Fruit fly (Drosophila melanogaster) ovary, adult (tissue): Measurements from ENCODE around the gene Dys.

ENCODE experiments used
- CG17801 ChIP-seq: fragments of 200-800 bp; optimal IDR thresholded peaks from 2 replicates; lab custom pipeline; 2019; ENCODE audit warnings: missing biosample characterization, mild to moderate bottlenecking, missing genetic modification characterization, moderate library complexity; ENCODE audit not compliant: partially characterized antibody

Dys gene

DNA sequence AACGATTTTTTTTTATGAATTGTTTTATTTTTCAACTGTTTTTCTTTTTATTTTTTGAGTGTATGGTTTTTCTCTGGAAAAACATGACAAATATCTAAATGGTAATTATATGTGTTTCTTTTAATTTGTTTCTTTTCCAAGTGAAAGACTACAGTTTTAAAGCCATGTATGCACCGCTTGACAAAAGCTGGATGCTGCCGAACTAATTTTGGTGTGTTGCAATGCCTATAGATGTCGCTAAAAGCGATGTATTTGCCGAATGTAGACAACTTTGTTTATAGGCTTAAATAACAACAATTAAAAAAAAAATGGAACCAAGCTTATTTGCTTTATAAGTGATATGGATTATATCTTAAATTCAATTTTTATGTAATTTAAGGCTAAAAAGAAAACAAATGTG lies 30.1 kb downstream of the Dys start, which contains the start of gene CG15025:
TSS of gene CG15025 (minus strand) at position 120 of the 400 bp plus-strand sequence.
- peak; percentile 39 for TF ChIP-seq CG17801 (GFP tag; lab: Kevin White, UChicago)

DNA sequence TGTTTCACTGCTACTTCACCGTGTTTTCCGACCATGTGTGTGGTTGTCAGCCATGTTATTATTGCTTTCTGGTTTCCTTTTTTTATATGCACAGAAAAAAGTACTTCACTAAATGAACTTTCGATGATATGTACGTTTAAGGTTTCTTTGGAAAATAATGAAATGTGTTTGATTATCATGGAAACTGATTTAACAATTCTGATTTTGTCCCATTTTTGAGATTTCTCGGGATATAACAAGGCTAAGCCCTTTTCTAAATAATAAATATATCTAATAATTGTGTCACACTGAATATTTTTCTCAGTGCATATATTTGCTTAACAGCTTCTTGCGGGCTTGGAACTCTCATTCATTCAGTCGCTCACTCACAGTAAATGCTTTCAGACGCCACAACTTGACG lies 31.5 kb downstream of the Dys start:
- TF ChIP-seq CG17801 (GFP tag; lab: Kevin White, UChicago) = no peak

- no peak for TF ChIP-seq CG17801 (GFP tag; lab: Kevin White, UChicago)
These were observed 34.3 kb downstream of the Dys start for dm6 chr3R:19495217-19495616.

DNA sequence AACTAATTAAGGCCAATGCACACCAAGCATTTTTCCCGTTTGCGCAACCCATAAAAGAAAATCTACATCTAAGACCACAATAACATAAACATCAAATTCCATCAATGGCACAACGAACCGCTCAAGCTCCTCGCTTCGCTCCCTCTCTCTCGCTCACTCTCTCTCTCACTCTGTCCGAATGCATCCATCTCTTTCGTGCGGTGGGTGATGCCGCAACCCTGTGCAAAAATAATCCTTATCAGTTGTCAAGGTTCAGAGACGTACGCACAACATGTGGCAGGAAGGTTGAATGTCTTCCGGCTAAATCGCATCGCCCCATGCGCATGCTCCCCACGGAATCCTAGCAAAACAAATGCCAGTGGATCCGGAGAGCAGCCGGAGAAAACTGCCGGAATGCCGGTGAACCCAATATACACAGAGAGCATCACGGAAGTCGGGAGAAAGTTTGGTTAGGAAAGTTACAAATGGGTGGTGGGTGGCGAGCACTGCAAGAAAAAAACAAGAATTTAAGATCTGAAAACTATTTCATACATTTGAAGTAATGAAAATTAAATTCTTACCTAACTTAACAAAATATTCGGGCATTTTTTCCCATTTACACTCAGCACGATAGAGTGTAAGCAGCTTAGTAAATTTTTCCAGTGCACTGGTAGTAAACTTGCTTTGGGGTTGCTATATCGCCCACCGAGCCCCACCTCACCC lies 37.9 kb downstream of the Dys start:
- no peak for TF ChIP-seq CG17801 (GFP tag; lab: Kevin White, UChicago)

dm6 chr3R:19499374-19499703 lies 38.5 kb downstream of the Dys start:
- no peak for TF ChIP-seq CG17801 (GFP tag; lab: Kevin White, UChicago)

dm6 chr3R:19499776-19500175 lies 38.9 kb downstream of the Dys start:
- TF ChIP-seq CG17801 (GFP tag; lab: Kevin White, UChicago) = no peak

DNA sequence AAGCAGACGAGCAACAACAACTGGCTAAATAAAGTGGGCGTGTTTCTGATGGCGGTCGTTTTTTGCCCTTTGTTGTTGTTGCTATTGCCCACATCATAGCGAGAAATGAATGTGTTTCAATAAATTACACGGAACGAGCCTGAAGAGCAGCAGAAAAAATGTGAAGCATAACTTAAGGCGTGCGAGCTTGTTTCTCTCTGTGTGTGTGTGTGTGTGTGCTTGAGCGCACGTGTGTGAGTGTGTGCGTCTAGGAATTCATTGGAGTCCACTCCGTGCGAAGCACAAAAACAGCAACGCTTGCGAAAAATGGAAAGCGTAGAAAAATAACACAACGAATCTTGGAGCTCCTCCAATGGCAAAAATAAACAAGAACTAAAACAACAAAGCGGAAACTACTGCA lies 39.7 kb downstream of the Dys start:
- no peak for TF ChIP-seq CG17801 (GFP tag; lab: Kevin White, UChicago)

- no peak for TF ChIP-seq CG17801 (GFP tag; lab: Kevin White, UChicago)
These were observed 42.3 kb downstream of the Dys start for dm6 chr3R:19503058-19503682.

DNA sequence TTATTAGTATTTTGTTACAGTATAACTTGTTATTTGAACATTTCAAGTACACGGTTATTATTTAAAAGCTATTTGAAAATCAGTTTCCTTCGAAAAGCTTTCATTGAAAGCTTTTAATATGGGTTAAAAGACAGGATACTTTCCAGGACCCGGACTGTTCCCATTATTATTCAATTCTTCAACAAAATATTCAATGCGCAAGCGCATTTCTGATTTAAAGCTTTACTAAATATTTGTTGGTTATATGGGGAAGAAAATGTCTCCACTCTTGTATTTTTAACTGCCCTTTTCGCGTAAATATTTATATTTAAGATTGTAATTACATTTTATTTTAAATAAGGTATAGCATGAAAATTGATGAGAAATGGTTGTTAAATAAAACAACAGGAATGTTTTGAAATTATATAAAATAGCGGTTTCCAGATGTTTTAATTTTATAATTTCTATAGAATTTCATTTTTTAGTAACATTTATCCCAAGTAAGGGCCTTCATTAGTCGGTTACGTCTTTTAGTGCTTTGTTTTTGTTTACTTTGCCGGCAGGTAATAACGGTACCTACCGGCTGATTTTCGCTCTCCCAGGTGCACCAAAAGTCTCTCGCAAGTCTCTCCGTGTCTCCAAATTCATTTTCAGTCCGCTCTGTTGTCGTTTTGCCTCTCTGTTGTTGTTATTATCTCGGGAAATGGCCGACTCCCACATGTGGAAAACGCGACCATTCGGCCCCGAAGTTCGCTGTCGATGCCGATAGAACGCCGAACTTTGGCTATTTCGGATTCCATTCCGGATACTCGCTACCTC lies 47.7 kb downstream of the Dys start:
- no peak for TF ChIP-seq CG17801 (GFP tag; lab: Kevin White, UChicago)

DNA sequence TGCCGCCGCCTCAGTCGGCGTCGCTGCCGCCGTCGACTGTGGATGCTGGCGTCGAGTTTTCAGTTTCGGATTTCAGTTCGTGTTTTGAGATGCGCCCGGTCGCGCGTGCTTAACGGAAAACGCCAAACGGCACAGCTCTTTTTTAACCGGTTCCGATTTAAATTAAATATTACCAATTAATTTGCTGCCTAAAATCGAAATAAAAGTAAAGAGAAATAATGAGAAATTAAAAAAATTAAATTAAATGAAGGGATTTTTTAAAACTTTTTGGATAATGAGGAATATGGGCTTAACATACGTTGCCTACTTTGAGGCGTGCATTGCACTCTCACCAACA lies 48.3 kb downstream of the Dys start:
- TF ChIP-seq CG17801 (GFP tag; lab: Kevin White, UChicago) = no peak

- no peak for TF ChIP-seq CG17801 (GFP tag; lab: Kevin White, UChicago)
These were observed 49.6 kb downstream of the Dys start for dm6 chr3R:19510338-19511130.

dm6 chr3R:19524486-19524885 lies 63.6 kb downstream of the Dys start:
- no peak for TF ChIP-seq CG17801 (GFP tag; lab: Kevin White, UChicago)

dm6 chr3R:19568736-19569135 lies 107.9 kb downstream of the Dys start:
- TF ChIP-seq CG17801 (GFP tag; lab: Kevin White, UChicago) = no peak

DNA sequence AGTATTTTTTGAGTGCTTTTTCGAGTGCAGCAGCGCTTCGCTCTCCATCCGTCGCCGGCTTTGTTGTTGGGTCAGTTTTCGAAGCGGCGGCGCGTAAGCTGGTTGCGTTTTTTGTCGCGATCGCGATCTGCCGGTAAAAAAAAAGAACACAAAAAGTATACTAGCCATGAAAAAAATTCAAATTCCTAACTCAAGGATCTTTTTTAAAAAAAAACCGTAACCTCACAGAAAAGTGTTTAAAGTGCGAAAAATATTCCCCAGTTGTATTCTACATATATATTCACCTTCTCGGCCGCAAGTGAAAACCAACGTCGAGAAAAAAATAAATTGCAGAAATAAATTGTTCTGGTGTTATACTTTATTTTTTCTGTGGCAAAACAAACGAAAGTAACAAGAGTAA lies 108.3 kb downstream of the Dys start:
- TF ChIP-seq CG17801 (GFP tag; lab: Kevin White, UChicago) = no peak

DNA sequence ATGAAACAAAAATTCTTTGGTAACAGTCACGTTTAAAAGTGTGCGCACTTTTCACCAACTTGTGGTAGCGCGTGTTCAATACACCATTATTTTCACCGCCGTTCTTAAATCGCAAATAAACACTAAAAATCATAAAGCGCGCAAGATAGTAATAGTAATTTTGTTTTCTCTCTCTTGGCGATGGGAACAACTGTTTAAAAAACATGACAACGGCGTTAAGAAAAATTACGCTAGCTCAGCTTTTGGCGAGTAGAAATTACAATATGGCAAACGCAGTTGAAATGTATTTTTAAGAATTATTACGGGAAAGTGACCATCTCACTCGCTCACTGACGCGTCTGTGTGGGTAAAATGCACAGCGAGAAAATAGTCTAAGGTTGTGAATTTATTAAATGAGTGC lies 108.8 kb downstream of the Dys start:
- no peak for TF ChIP-seq CG17801 (GFP tag; lab: Kevin White, UChicago)
